Worm (Caenorhabditis elegans): ENCODE measurements around the gene W09G12.8.

- TF ChIP-seq unc-62 (GFP tag; optimal IDR thresholded peaks at IDR 0.05) (no peak), nhr-77 (tag; optimal IDR thresholded peaks at IDR 0.05) (no peak)
Observed at ce11 chrIV:1215536-1215935, 10.4 kb upstream of the W09G12.8 start.
